Worm (Caenorhabditis elegans) whole organism, early embryonic: ENCODE data around the gene nhr-251.

Experiments
- B0310.2 ChIP-seq: sonication (generic microtip); optimal IDR thresholded peaks from 2 replicates; lab custom pipeline; 2016; ENCODE audit warnings: mild to moderate bottlenecking, missing genetic modification characterization, missing compliant biosample characterization
- aly-1 ChIP-seq: sonication (generic microtip); optimal IDR thresholded peaks from 2 replicates; lab custom pipeline; 2016; ENCODE audit warnings: missing genetic modification characterization, missing compliant biosample characterization
- ama-1 ChIP-seq: fragments of 150-350 bp; optimal IDR thresholded peaks from 2 replicates; lab custom pipeline; 2014
- ceh-36 ChIP-seq: sonication (generic microtip); optimal IDR thresholded peaks from 2 replicates; lab custom pipeline; 2016; ENCODE audit warnings: missing genetic modification characterization, inconsistent platforms, missing compliant biosample characterization
- flt-1 ChIP-seq: fragments of 200-800 bp; sonication (Bioruptor generic); IDR thresholded peaks from 2 replicates; pipeline ENCODE4 v1.3.6; 2022; ENCODE audit warnings: missing genetic modification characterization, missing compliant biosample characterization
- sea-1 ChIP-seq: fragments of 200-800 bp; sonication (Bioruptor generic); conservative IDR thresholded peaks from 2 replicates; pipeline ENCODE4 v1.3.6; 2022; ENCODE audit warnings: missing genetic modification characterization, missing compliant biosample characterization
- tra-4 ChIP-seq: sonication (generic microtip); optimal IDR thresholded peaks from 2 replicates; lab custom pipeline; 2017; ENCODE audit warnings: missing genetic modification characterization, missing compliant biosample characterization

DNA sequence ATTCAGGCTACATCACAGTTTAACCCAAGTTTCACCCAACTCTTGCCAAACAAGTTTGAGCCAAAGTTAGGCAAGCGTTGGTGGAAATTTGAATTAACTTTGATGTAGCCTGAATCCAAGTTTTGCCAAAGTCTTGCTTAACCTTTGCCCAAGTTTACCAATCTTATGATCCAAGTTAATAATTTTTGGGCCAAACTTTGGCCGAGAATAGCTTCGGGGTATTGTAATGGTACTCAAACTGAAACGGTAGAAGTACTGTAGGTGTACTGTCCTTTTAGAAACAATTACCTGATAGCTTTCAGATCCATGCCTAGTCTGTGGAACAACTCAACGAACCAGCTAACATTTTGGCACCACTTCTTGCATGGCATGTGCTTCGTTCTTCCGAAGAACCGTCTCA is at the start of gene nhr-251:
- no peak for TF ChIP-seq tra-4 (tag; lab: Kevin White, UChicago)
- TF ChIP-seq sea-1 (GFP tag; lab: Robert Waterston, UW) = no peak
- no peak for TF ChIP-seq flt-1 (GFP tag; lab: Robert Waterston, UW)
- TF ChIP-seq ama-1 (lab: Kevin White, UChicago) = no peak
- TF ChIP-seq aly-1 (tag; lab: Kevin White, UChicago) = no peak
- TF ChIP-seq B0310.2 = no peak
- TF ChIP-seq ceh-36 (tag; lab: Kevin White, UChicago) = no peak
